Worm (Caenorhabditis elegans) whole organism, L2 larva: Measurements from ENCODE around the gene F42F12.11.
"Not testable (repeated sequence)": the region's sequence is repeated elsewhere in the genome, so short reads cannot be mapped to it uniquely, and the experiment has no call there.

Experiments
- C34F6.9 ChIP-seq: fragments of 150-350 bp; optimal IDR thresholded peaks from 2 replicates; lab custom pipeline; 2014; ENCODE audit warnings: missing biosample characterization, missing genetic modification characterization
- F13H6.1 ChIP-seq: sonication (generic microtip); optimal IDR thresholded peaks from 2 replicates; lab custom pipeline; 2016; ENCODE audit warnings: missing genetic modification characterization, missing compliant biosample characterization
- R02D3.7 ChIP-seq: fragments of 150-350 bp; optimal IDR thresholded peaks from 2 replicates; lab custom pipeline; 2014; ENCODE audit warnings: missing biosample characterization, missing genetic modification characterization
- aly-2 ChIP-seq: fragments of 150-350 bp; optimal IDR thresholded peaks from 2 replicates; lab custom pipeline; 2014; ENCODE audit warnings: missing biosample characterization, missing genetic modification characterization
- ama-1 ChIP-seq: fragments of 150-350 bp; optimal IDR thresholded peaks from 2 replicates; lab custom pipeline; 2018; ENCODE audit warnings: inconsistent platforms
- ceh-16 ChIP-seq: fragments of 150-350 bp; optimal IDR thresholded peaks from 2 replicates; lab custom pipeline; 2014; ENCODE audit warnings: missing biosample characterization, missing genetic modification characterization
- crh-2 ChIP-seq: sonication (generic microtip); optimal IDR thresholded peaks from 2 replicates; lab custom pipeline; 2017; ENCODE audit warnings: missing biosample characterization, missing genetic modification characterization
- dmd-4 ChIP-seq: sonication (generic microtip); optimal IDR thresholded peaks from 2 replicates; lab custom pipeline; 2017; ENCODE audit warnings: missing biosample characterization, missing genetic modification characterization
- egl-27 ChIP-seq: sonication (generic microtip); optimal IDR thresholded peaks from 3 replicates; lab custom pipeline; 2017; ENCODE audit warnings: missing biosample characterization, missing genetic modification reagents, missing genetic modification characterization
- elt-1 ChIP-seq: fragments of 150-350 bp; optimal IDR thresholded peaks from 2 replicates; lab custom pipeline; 2014; ENCODE audit warnings: missing biosample characterization, missing genetic modification characterization
- elt-3 ChIP-seq: sonication (generic microtip); optimal IDR thresholded peaks from 2 replicates; lab custom pipeline; 2017; ENCODE audit warnings: missing biosample characterization, missing genetic modification characterization
- fos-1 ChIP-seq: fragments of 150-350 bp; optimal IDR thresholded peaks from 2 replicates; lab custom pipeline; 2014; ENCODE audit warnings: missing biosample characterization, missing genetic modification characterization
- gmeb-1 ChIP-seq: fragments of 150-350 bp; optimal IDR thresholded peaks from 2 replicates; lab custom pipeline; 2014; ENCODE audit warnings: missing biosample characterization, missing genetic modification characterization
- lin-13 ChIP-seq: fragments of 150-350 bp; optimal IDR thresholded peaks from 2 replicates; lab custom pipeline; 2014; ENCODE audit warnings: missing biosample characterization, missing genetic modification reagents, missing genetic modification characterization
- lin-39 ChIP-seq: fragments of 150-350 bp; optimal IDR thresholded peaks from 2 replicates; lab custom pipeline; 2014; ENCODE audit warnings: missing biosample characterization, missing genetic modification reagents, missing genetic modification characterization
- lsy-2 ChIP-seq, 2 experiments: fragments of 150-350 bp in 1 of 2; sonication (generic microtip) in 1 of 2; optimal IDR thresholded peaks; 2 replicates each; lab custom pipeline; 2014 to 2017; ENCODE audit warnings: missing biosample characterization in 2 of 2, missing genetic modification characterization in 2 of 2
- mab-5 ChIP-seq: fragments of 150-350 bp; optimal IDR thresholded peaks from 2 replicates; lab custom pipeline; 2014; ENCODE audit warnings: missing biosample characterization, missing genetic modification characterization
- mdl-1 ChIP-seq, 2 experiments: fragments of 150-350 bp in 1 of 2; sonication (generic microtip) in 1 of 2; optimal IDR thresholded peaks; 2 replicates each; lab custom pipeline; 2017; ENCODE audit warnings: missing biosample characterization in 2 of 2, missing genetic modification characterization in 2 of 2
- nhr-10 ChIP-seq: sonication (generic microtip); optimal IDR thresholded peaks from 2 replicates; lab custom pipeline; 2017; ENCODE audit warnings: missing biosample characterization, missing genetic modification characterization
- nhr-11 ChIP-seq: fragments of 150-350 bp; optimal IDR thresholded peaks from 2 replicates; lab custom pipeline; 2014; ENCODE audit warnings: missing biosample characterization, missing genetic modification characterization
- nhr-23 ChIP-seq: fragments of 150-350 bp; optimal IDR thresholded peaks from 2 replicates; lab custom pipeline; 2014; ENCODE audit warnings: missing biosample characterization, missing genetic modification reagents, missing genetic modification characterization
- nhr-237 ChIP-seq: fragments of 150-350 bp; optimal IDR thresholded peaks from 2 replicates; lab custom pipeline; 2014; ENCODE audit warnings: missing biosample characterization, missing genetic modification characterization
- nhr-6 ChIP-seq: fragments of 150-350 bp; optimal IDR thresholded peaks from 2 replicates; lab custom pipeline; 2014; ENCODE audit warnings: missing biosample characterization, missing genetic modification characterization
- nhr-77 ChIP-seq: fragments of 150-350 bp; optimal IDR thresholded peaks from 2 replicates; lab custom pipeline; 2014; ENCODE audit warnings: missing biosample characterization, missing genetic modification characterization
- peb-1 ChIP-seq: fragments of 150-350 bp; optimal IDR thresholded peaks from 2 replicates; lab custom pipeline; 2014; ENCODE audit warnings: missing biosample characterization, missing genetic modification characterization
- sem-4 ChIP-seq: fragments of 150-350 bp; optimal IDR thresholded peaks from 2 replicates; lab custom pipeline; 2014; ENCODE audit warnings: missing biosample characterization, missing genetic modification reagents, missing genetic modification characterization
- skn-1 ChIP-seq: sonication (generic microtip); optimal IDR thresholded peaks from 2 replicates; lab custom pipeline; 2017; ENCODE audit warnings: missing biosample characterization, missing genetic modification characterization
- sma-9 ChIP-seq, 2 experiments: fragments of 150-350 bp in 1 of 2; sonication (generic microtip) in 1 of 2; optimal IDR thresholded peaks; 2 replicates each; lab custom pipeline; 2014 to 2016; ENCODE audit warnings: missing genetic modification characterization in 2 of 2, mild to moderate bottlenecking in 1 of 2, missing biosample characterization in 1 of 2, missing compliant biosample characterization in 1 of 2, missing genetic modification reagents in 1 of 2, moderate library complexity in 1 of 2
- snpc-4 ChIP-seq: fragments of 150-350 bp; optimal IDR thresholded peaks from 2 replicates; lab custom pipeline; 2014; ENCODE audit warnings: missing biosample characterization, missing genetic modification characterization
- unc-39 ChIP-seq: fragments of 150-350 bp; optimal IDR thresholded peaks from 2 replicates; lab custom pipeline; 2014; ENCODE audit warnings: missing biosample characterization, missing genetic modification characterization
- unc-62 ChIP-seq: fragments of 150-350 bp; optimal IDR thresholded peaks from 2 replicates; lab custom pipeline; 2014; ENCODE audit warnings: missing biosample characterization, missing genetic modification reagents, missing genetic modification characterization
- zag-1 ChIP-seq: fragments of 150-350 bp; optimal IDR thresholded peaks from 2 replicates; lab custom pipeline; 2014; ENCODE audit warnings: missing biosample characterization, missing genetic modification characterization
- ztf-1 ChIP-seq: fragments of 200-800 bp; sonication (Bioruptor generic); conservative IDR thresholded peaks from 2 replicates; pipeline ENCODE4 v1.3.6; 2022; ENCODE audit warnings: missing genetic modification characterization, missing compliant biosample characterization
- ztf-11 ChIP-seq: sonication (generic microtip); optimal IDR thresholded peaks from 2 replicates; lab custom pipeline; 2017; ENCODE audit warnings: missing biosample characterization, missing genetic modification characterization
- ztf-4 ChIP-seq: fragments of 150-350 bp; optimal IDR thresholded peaks from 2 replicates; lab custom pipeline; 2014; ENCODE audit warnings: missing biosample characterization, missing genetic modification characterization

F42F12.11 gene

DNA sequence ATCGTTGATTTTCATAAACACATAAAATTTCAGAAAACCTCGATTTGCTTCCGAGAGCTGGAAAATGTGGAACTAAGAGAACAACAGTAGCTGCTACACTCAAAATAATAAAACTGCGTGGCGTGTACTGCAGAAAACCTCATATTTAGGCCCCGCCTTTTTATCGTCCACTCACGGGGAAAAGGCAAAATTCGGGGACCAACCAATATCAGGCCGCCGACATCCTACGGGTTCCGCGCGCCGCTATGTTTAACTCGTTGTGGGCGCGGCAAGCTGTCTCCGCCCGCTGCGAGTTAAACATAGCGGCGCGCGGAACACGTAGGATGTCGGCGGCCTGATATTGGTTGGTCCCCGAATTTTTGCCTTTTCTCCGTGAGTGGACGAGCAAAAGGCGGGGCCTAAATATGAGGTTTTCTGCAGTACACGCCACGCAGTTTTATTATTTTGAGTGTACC is 38.8 kb upstream of the F42F12.11 start, which contains the start of gene F17A2.16:
TSS of gene F17A2.16 (plus strand) at position 405 of the 455 bp plus-strand sequence.
- TF ChIP-seq crh-2 (tag; lab: Kevin White, UChicago); nhr-23 (tag; lab: Kevin White, UChicago); C34F6.9: not testable (repeated sequence)

DNA sequence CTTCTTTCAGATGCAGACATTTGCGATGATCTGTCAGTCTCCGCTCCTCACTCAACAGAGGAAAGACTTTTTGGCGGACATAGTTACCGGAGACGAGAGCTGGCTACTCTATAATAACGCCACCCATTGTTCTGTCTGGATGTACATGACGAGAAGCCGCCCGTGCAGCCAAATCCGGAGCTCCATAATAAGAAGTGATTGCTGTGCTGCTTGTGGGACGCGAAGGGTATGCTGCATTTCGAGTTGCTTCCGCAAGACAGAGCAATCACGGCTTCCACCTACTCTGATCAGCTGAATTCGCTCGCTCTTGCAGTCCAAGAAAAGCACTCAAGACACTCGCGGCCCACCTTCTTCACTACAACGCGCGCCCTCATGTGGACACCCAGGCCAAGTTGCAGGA is 33.0 kb upstream of the F42F12.11 start:
- TF ChIP-seq mdl-1 (tag; optimal IDR thresholded peaks at IDR 0.05; lab: Kevin White, UChicago) (no peak), nhr-77 (tag; lab: Kevin White, UChicago) (no peak), crh-2 (tag; lab: Kevin White, UChicago) (no peak), nhr-11 (tag; lab: Kevin White, UChicago) (no peak), dmd-4 (tag; lab: Kevin White, UChicago) (no peak), zag-1 (tag; lab: Kevin White, UChicago) (no peak), unc-62 (GFP tag; lab: Kevin White, UChicago) (no peak), ztf-4 (tag; lab: Kevin White, UChicago) (no peak), egl-27 (tag; lab: Kevin White, UChicago) (no peak), unc-39 (tag; lab: Kevin White, UChicago) (no peak), mab-5 (tag; lab: Kevin White, UChicago) (no peak), elt-1 (no peak), ztf-1 (no peak), peb-1 (tag; lab: Kevin White, UChicago) (no peak), ztf-11 (tag; lab: Kevin White, UChicago) (no peak), elt-3 (tag; lab: Kevin White, UChicago) (no peak)

DNA sequence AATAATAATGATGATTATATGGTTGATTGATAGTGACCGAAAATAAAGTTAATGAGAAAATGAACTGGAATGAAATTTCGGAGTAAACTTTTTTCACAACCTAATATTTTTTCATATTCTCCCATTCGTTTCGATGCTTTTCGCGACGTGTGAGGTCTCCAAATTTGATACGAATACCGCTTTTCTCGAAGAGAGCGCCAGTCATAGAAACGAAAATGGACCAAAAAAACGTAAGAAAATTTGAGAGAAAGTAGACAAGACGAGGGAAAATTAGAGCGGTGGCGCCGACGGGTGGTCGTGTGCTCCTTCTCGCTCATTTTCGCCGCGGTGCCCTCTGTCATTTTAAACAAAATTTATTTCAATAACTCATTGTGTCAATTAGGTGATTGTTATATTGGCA is 32.4 kb upstream of the F42F12.11 start:
- TF ChIP-seq skn-1 (tag; lab: Kevin White, UChicago): no peak
- TF ChIP-seq ztf-11 (tag; lab: Kevin White, UChicago): no peak
- TF ChIP-seq zag-1 (tag; lab: Kevin White, UChicago): no peak
- no peak for TF ChIP-seq nhr-10 (tag; lab: Kevin White, UChicago)
- no peak for TF ChIP-seq R02D3.7 (tag; lab: Kevin White, UChicago)
- TF ChIP-seq F13H6.1 (tag; lab: Kevin White, UChicago): no peak
- TF ChIP-seq egl-27 (tag; lab: Kevin White, UChicago): no peak
- TF ChIP-seq nhr-77 (tag; lab: Kevin White, UChicago): no peak
- TF ChIP-seq, all 48 proteins: peak for 0

DNA sequence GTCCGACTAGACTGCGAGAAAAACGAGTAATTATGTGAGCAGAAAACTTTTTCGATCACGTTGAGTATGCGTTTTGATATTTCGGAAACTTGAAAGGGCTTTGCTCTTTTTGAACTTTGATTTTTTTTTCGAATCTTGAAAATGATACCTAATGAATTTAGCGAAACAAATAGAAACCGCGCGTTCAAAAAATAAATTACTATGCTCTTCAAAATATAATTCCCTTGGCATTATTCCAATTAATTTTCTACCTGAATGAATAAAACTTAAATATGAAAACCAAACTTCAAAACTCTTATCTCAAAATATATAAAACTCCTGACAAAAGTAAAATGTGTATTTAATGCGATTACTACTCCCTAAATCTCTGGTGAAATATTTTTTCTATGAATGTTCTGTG is 31.6 kb upstream of the F42F12.11 start, which contains the start of gene xtr-2:
TSS of gene xtr-2 (plus strand) at position 301 of the 400 bp plus-strand sequence.
- TF ChIP-seq nhr-6 (tag; lab: Kevin White, UChicago) (no peak), ama-1 (lab: Kevin White, UChicago) (no peak), ceh-16 (tag; lab: Kevin White, UChicago) (no peak), aly-2 (tag; lab: Kevin White, UChicago) (no peak), unc-39 (tag; lab: Kevin White, UChicago) (no peak), nhr-11 (tag; lab: Kevin White, UChicago) (no peak), lsy-2 (tag; optimal IDR thresholded peaks at IDR 0.05; lab: Kevin White, UChicago) (no peak), elt-3 (tag; lab: Kevin White, UChicago) (no peak), lin-39 (no peak), sem-4 (tag; lab: Kevin White, UChicago) (no peak), gmeb-1 (no peak), fos-1 (tag; lab: Kevin White, UChicago) (no peak), R02D3.7 (tag; lab: Kevin White, UChicago) (no peak), C34F6.9 (no peak), sma-9 (GFP tag; optimal IDR thresholded peaks at IDR 0.05; lab: Kevin White, UChicago) (no peak), sma-9 (tag; optimal IDR thresholded peaks at IDR 0.05; lab: Kevin White, UChicago) (no peak), nhr-237 (tag; lab: Kevin White, UChicago) (no peak)

DNA sequence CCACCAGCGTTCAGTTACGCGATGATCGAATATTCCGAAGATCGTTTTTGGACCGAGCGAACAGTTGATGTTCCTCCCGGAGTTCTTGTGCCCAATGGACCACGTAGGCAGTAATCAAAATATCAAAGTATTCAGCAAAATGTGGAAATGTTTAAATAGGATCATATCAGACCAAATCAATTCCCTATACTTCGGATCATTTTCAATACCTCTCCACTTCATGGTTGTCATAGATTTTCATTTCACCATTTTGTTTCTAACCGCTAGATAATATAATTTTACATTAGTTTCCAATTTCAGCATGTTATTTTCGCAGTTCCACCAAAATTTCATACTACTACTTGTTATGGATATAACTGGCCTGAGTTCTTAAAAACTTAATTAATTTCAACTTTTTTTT is 29.3 kb upstream of the F42F12.11 start:
- TF ChIP-seq snpc-4 (tag; lab: Kevin White, UChicago) (no peak), lin-13 (GFP tag; lab: Kevin White, UChicago) (no peak), nhr-237 (tag; lab: Kevin White, UChicago) (no peak)
